Worm (Caenorhabditis elegans) whole organism, early embryonic: ENCODE results near the gene daf-41.

Experiments used
- B0310.2 ChIP-seq: sonication (generic microtip); optimal IDR thresholded peaks from 2 replicates; lab custom pipeline; 2016; ENCODE audit warnings: mild to moderate bottlenecking, missing genetic modification characterization, missing compliant biosample characterization
- ama-1 ChIP-seq: fragments of 150-350 bp; optimal IDR thresholded peaks from 2 replicates; lab custom pipeline; 2014
- ceh-13 ChIP-seq: fragments of 200-800 bp; sonication (Bioruptor generic); optimal IDR thresholded peaks from 2 replicates; lab custom pipeline; 2018; ENCODE audit warnings: mild to moderate bottlenecking, missing genetic modification characterization, missing compliant biosample characterization
- flt-1 ChIP-seq: fragments of 200-800 bp; sonication (Bioruptor generic); IDR thresholded peaks from 2 replicates; pipeline ENCODE4 v1.3.6; 2022; ENCODE audit warnings: missing genetic modification characterization, missing compliant biosample characterization
- scrt-1 ChIP-seq: fragments of 200-800 bp; sonication (Bioruptor generic); IDR thresholded peaks from 2 replicates; pipeline ENCODE4 v1.3.6; 2022; ENCODE audit warnings: missing genetic modification characterization, missing compliant biosample characterization
- tbx-11 ChIP-seq: fragments of 200-800 bp; sonication (Bioruptor generic); IDR thresholded peaks from 2 replicates; pipeline ENCODE4 v1.3.6; 2022; ENCODE audit warnings: missing genetic modification characterization, missing compliant biosample characterization
- tbx-37 ChIP-seq: fragments of 200-800 bp; sonication (Bioruptor generic); conservative IDR thresholded peaks from 2 replicates; pipeline ENCODE4 v1.3.6; 2022; ENCODE audit warnings: missing genetic modification reagents, missing genetic modification characterization, missing compliant biosample characterization
- tra-4 ChIP-seq: sonication (generic microtip); optimal IDR thresholded peaks from 2 replicates; lab custom pipeline; 2017; ENCODE audit warnings: missing genetic modification characterization, missing compliant biosample characterization

ce11 chrIII:5248706-5249105, 25.9 kb downstream of the daf-41 start:
- TF ChIP-seq tbx-37 (GFP tag; lab: Robert Waterston, UW) (no peak), scrt-1 (GFP tag; lab: Robert Waterston, UW) (no peak), ama-1 (lab: Kevin White, UChicago) (no peak), B0310.2 (tag; lab: Kevin White, UChicago) (no peak), tbx-11 (no peak), tra-4 (tag; lab: Kevin White, UChicago) (no peak), flt-1 (no peak), ceh-13 (GFP tag; lab: Kevin White, UChicago) (no peak)
